Worm (Caenorhabditis elegans) whole organism, L3 larva: ENCODE results near the gene lido-5.

Experiments used
- R02D3.7 ChIP-seq: fragments of 150-350 bp; optimal IDR thresholded peaks from 2 replicates; lab custom pipeline; 2014; ENCODE audit warnings: missing biosample characterization, missing genetic modification characterization
- ZK546.5 ChIP-seq: sonication (generic microtip); optimal IDR thresholded peaks from 2 replicates; lab custom pipeline; 2017; ENCODE audit warnings: missing biosample characterization, missing genetic modification characterization
- aly-2 ChIP-seq: fragments of 150-350 bp; optimal IDR thresholded peaks from 2 replicates; lab custom pipeline; 2014; ENCODE audit warnings: missing biosample characterization, missing genetic modification characterization
- ceh-16 ChIP-seq: sonication (generic microtip); optimal IDR thresholded peaks from 2 replicates; lab custom pipeline; 2017; ENCODE audit warnings: missing biosample characterization, missing genetic modification characterization
- ceh-28 ChIP-seq: fragments of 150-350 bp; optimal IDR thresholded peaks from 2 replicates; lab custom pipeline; 2014; ENCODE audit warnings: missing biosample characterization, missing genetic modification reagents, missing genetic modification characterization
- ceh-82 ChIP-seq: fragments of 150-350 bp; optimal IDR thresholded peaks from 2 replicates; lab custom pipeline; 2014; ENCODE audit warnings: missing biosample characterization, missing genetic modification characterization
- ceh-9 ChIP-seq: sonication (generic microtip); optimal IDR thresholded peaks from 2 replicates; lab custom pipeline; 2018; ENCODE audit warnings: missing biosample characterization, missing genetic modification characterization
- daf-12 ChIP-seq: fragments of 150-350 bp; optimal IDR thresholded peaks from 2 replicates; lab custom pipeline; 2014; ENCODE audit warnings: missing biosample characterization, missing genetic modification reagents, missing genetic modification characterization
- egl-27 ChIP-seq: sonication (generic microtip); optimal IDR thresholded peaks from 4 replicates; lab custom pipeline; 2017; ENCODE audit warnings: missing biosample characterization, missing genetic modification reagents, missing genetic modification characterization
- egl-5 ChIP-seq: fragments of 150-350 bp; optimal IDR thresholded peaks from 2 replicates; lab custom pipeline; 2017; ENCODE audit warnings: missing biosample characterization, missing genetic modification reagents, missing genetic modification characterization, inconsistent platforms
- elt-1 ChIP-seq: fragments of 150-350 bp; optimal IDR thresholded peaks from 2 replicates; lab custom pipeline; 2014; ENCODE audit warnings: missing biosample characterization, missing genetic modification characterization
- elt-2 ChIP-seq: sonication (generic microtip); optimal IDR thresholded peaks from 2 replicates; lab custom pipeline; 2016; ENCODE audit warnings: missing genetic modification reagents, mild to moderate bottlenecking, missing genetic modification characterization, missing compliant biosample characterization
- elt-3 ChIP-seq, 3 experiments: fragments of 150-350 bp in 1 of 3; sonication (generic microtip) in 2 of 3; optimal IDR thresholded peaks; 2 replicates in 2 of 3; 4 replicates in 1 of 3; lab custom pipeline; 2014 to 2017; ENCODE audit warnings: missing biosample characterization in 3 of 3, missing genetic modification characterization in 3 of 3
- fkh-10 ChIP-seq: sonication (generic microtip); optimal IDR thresholded peaks from 2 replicates; lab custom pipeline; 2017; ENCODE audit warnings: missing biosample characterization, missing genetic modification reagents, missing genetic modification characterization
- fkh-2 ChIP-seq: fragments of 150-350 bp; optimal IDR thresholded peaks from 2 replicates; lab custom pipeline; 2014; ENCODE audit warnings: missing biosample characterization, missing genetic modification reagents, missing genetic modification characterization
- fos-1 ChIP-seq: fragments of 150-350 bp; optimal IDR thresholded peaks from 2 replicates; lab custom pipeline; 2014; ENCODE audit warnings: missing biosample characterization, missing genetic modification characterization
- hmg-11 ChIP-seq: sonication (generic microtip); optimal IDR thresholded peaks from 2 replicates; lab custom pipeline; 2016; ENCODE audit warnings: missing genetic modification characterization, missing compliant biosample characterization
- jun-1 ChIP-seq: fragments of 150-350 bp; optimal IDR thresholded peaks from 2 replicates; lab custom pipeline; 2014; ENCODE audit warnings: missing biosample characterization, missing genetic modification reagents, missing genetic modification characterization
- lin-15B ChIP-seq: fragments of 150-350 bp; optimal IDR thresholded peaks from 2 replicates; lab custom pipeline; 2014; ENCODE audit warnings: missing biosample characterization, missing genetic modification characterization
- lin-39 ChIP-seq: fragments of 150-350 bp; optimal IDR thresholded peaks from 2 replicates; lab custom pipeline; 2018; ENCODE audit warnings: missing biosample characterization, missing genetic modification reagents, missing genetic modification characterization
- lsy-12 ChIP-seq: sonication (generic microtip); optimal IDR thresholded peaks from 2 replicates; lab custom pipeline; 2016; ENCODE audit warnings: mild to moderate bottlenecking, missing genetic modification characterization, missing compliant biosample characterization
- mdl-1 ChIP-seq: fragments of 150-350 bp; optimal IDR thresholded peaks from 2 replicates; lab custom pipeline; 2014; ENCODE audit warnings: missing biosample characterization, missing genetic modification characterization
- mml-1 ChIP-seq: fragments of 150-350 bp; sonication (generic microtip); optimal IDR thresholded peaks from 3 replicates; lab custom pipeline; 2014; ENCODE audit warnings: missing biosample characterization, missing genetic modification characterization
- nfya-1 ChIP-seq: sonication (generic microtip); optimal IDR thresholded peaks from 2 replicates; lab custom pipeline; 2017; ENCODE audit warnings: missing genetic modification characterization, mild to moderate bottlenecking, missing compliant biosample characterization, antibody characterized with exemption, moderate library complexity; ENCODE audit not compliant: insufficient read depth
- nhr-11 ChIP-seq: fragments of 150-350 bp; optimal IDR thresholded peaks from 2 replicates; lab custom pipeline; 2014; ENCODE audit warnings: missing biosample characterization, missing genetic modification characterization
- nhr-12 ChIP-seq: fragments of 150-350 bp; optimal IDR thresholded peaks from 2 replicates; lab custom pipeline; 2014; ENCODE audit warnings: missing biosample characterization, missing genetic modification characterization
- nhr-237 ChIP-seq: fragments of 150-350 bp; optimal IDR thresholded peaks from 2 replicates; lab custom pipeline; 2014; ENCODE audit warnings: missing biosample characterization, missing genetic modification characterization
- nhr-25 ChIP-seq: sonication (generic microtip); optimal IDR thresholded peaks from 2 replicates; lab custom pipeline; 2017; ENCODE audit warnings: missing biosample characterization, missing genetic modification characterization
- nhr-28 ChIP-seq: fragments of 150-350 bp; optimal IDR thresholded peaks from 2 replicates; lab custom pipeline; 2014; ENCODE audit warnings: missing biosample characterization, missing genetic modification characterization
- nhr-43 ChIP-seq: sonication (generic microtip); optimal IDR thresholded peaks from 2 replicates; lab custom pipeline; 2016; ENCODE audit warnings: mild to moderate bottlenecking, missing genetic modification characterization, missing compliant biosample characterization; ENCODE audit not compliant: poor library complexity, severe bottlenecking
- nhr-67 ChIP-seq: fragments of 150-350 bp; optimal IDR thresholded peaks from 2 replicates; lab custom pipeline; 2014; ENCODE audit warnings: missing biosample characterization, missing genetic modification characterization
- nhr-76 ChIP-seq: fragments of 150-350 bp; sonication (generic microtip); optimal IDR thresholded peaks from 5 replicates; lab custom pipeline; 2014; ENCODE audit warnings: missing biosample characterization, missing genetic modification characterization
- nhr-77 ChIP-seq: fragments of 150-350 bp; optimal IDR thresholded peaks from 2 replicates; lab custom pipeline; 2014; ENCODE audit warnings: missing biosample characterization, missing genetic modification characterization
- pha-4 ChIP-seq: fragments of 150-350 bp; optimal IDR thresholded peaks from 2 replicates; lab custom pipeline; 2014; ENCODE audit warnings: missing biosample characterization, missing genetic modification reagents, missing genetic modification characterization
- pqm-1 ChIP-seq: fragments of 150-350 bp; optimal IDR thresholded peaks from 2 replicates; lab custom pipeline; 2017; ENCODE audit warnings: missing biosample characterization, missing genetic modification characterization, inconsistent platforms
- sea-2 ChIP-seq: fragments of 150-350 bp; sonication (generic microtip); optimal IDR thresholded peaks from 4 replicates; lab custom pipeline; 2014; ENCODE audit warnings: missing biosample characterization, missing genetic modification reagents, missing genetic modification characterization
- skn-1 ChIP-seq: fragments of 150-350 bp; optimal IDR thresholded peaks from 2 replicates; lab custom pipeline; 2014; ENCODE audit warnings: missing biosample characterization, missing genetic modification characterization
- snpc-4 ChIP-seq: fragments of 150-350 bp; optimal IDR thresholded peaks from 2 replicates; lab custom pipeline; 2014; ENCODE audit warnings: missing biosample characterization, missing genetic modification characterization
- tbx-2 ChIP-seq: sonication (generic microtip); optimal IDR thresholded peaks from 2 replicates; lab custom pipeline; 2016; ENCODE audit warnings: mild to moderate bottlenecking, missing genetic modification characterization, missing compliant biosample characterization
- unc-39 ChIP-seq: sonication (generic microtip); optimal IDR thresholded peaks from 4 replicates; lab custom pipeline; 2017; ENCODE audit warnings: missing biosample characterization, missing genetic modification characterization
- unc-62 ChIP-seq: fragments of 150-350 bp; sonication (generic microtip); optimal IDR thresholded peaks from 4 replicates; lab custom pipeline; 2014; ENCODE audit warnings: missing biosample characterization, missing genetic modification reagents, missing genetic modification characterization
- zag-1 ChIP-seq: fragments of 150-350 bp; optimal IDR thresholded peaks from 2 replicates; lab custom pipeline; 2014; ENCODE audit warnings: missing biosample characterization, missing genetic modification characterization
- ztf-11 ChIP-seq: fragments of 150-350 bp; optimal IDR thresholded peaks from 2 replicates; lab custom pipeline; 2014; ENCODE audit warnings: missing biosample characterization, missing genetic modification characterization
- ztf-4 ChIP-seq: fragments of 150-350 bp; optimal IDR thresholded peaks from 2 replicates; lab custom pipeline; 2014; ENCODE audit warnings: missing biosample characterization, missing genetic modification characterization

lido-5 gene

DNA sequence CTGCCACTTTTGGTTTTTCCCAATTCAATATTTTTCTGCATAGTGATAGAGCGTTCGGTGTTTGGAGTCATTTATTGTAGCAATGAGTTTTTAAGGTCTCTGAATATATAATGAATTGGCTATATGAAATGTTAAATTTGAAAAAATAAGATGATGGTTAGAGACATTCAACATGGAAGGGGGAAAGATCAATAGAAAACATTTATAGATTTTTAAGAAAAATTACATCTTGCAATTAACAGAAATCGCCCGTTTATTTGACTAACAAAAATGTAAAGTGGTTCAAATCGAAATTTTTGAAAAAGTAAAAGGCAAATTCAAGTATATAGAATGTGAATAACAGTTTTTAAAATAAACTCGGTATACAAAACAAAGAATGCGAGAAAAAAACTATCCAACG lies at the start of gene lido-5:
lido-5 (minus strand) TSS at position 101 of the 400 bp plus-strand sequence.
- TF ChIP-seq unc-39 (tag; lab: Kevin White, UChicago), result no peak

DNA sequence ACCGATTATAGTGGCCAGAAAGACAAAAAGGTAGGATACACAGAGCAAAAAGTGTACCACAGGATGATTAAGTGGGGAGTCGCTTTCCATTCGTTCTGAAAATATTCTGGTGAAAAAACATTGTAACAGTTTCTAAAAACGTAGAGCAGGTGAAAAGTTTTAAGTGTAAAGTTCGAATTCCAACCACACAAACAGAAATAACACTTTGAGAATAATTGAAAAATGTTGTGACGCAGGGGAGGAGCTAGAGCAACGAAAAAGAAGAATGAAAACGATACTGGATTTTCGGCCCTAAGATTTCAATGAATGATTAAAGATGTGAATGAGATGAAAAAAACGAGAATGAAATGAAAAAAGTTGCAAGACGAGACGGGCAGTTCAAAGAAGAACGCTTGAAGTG lies 47.4 kb upstream of the lido-5 start, which contains the start of gene npr-21:
npr-21 (minus strand) TSS at position 101 of the 400 bp plus-strand sequence.
- TF ChIP-seq ztf-11 (tag; lab: Kevin White, UChicago), result no peak
- no peak for TF ChIP-seq tbx-2
- no peak for TF ChIP-seq snpc-4 (tag; lab: Kevin White, UChicago)
- no peak for TF ChIP-seq aly-2 (tag; lab: Kevin White, UChicago)
- no peak for TF ChIP-seq fkh-2 (tag; lab: Kevin White, UChicago)
- no peak for TF ChIP-seq sea-2 (GFP tag; lab: Kevin White, UChicago)
- no peak for TF ChIP-seq hmg-11 (tag; lab: Kevin White, UChicago)
- TF ChIP-seq ceh-9, result no peak
- TF ChIP-seq ceh-28 (tag; lab: Kevin White, UChicago), result no peak

DNA sequence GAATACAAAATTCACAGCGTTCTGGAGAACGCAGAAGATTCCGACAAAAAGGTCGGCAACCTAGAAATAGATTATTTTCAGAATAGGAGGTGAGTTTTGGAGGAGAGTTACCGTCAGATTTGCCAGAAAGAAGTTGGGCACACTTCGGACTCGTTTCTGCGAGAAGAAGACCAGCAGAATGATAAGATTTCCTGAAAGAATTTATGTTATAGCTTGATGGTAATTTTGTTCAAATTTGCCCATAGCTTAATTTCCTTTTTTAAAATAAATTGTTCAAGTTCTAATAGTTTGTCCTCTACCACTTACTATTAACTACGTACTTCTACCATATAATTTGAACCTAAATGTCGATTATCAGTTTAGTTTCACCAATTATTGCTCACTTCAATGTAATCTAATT lies 46.6 kb upstream of the lido-5 start:
- no peak for TF ChIP-seq zag-1
- no peak for TF ChIP-seq egl-5 (tag; lab: Kevin White, UChicago)
- TF ChIP-seq daf-12 (tag; lab: Kevin White, UChicago), result no peak
- TF ChIP-seq nfya-1 (tag; lab: Kevin White, UChicago), result no peak
- TF ChIP-seq nhr-11 (tag; lab: Kevin White, UChicago), result no peak
- no peak for TF ChIP-seq ZK546.5 (tag; lab: Kevin White, UChicago)
- no peak for TF ChIP-seq ztf-4 (tag; lab: Kevin White, UChicago)
- no peak for TF ChIP-seq mdl-1 (tag; lab: Kevin White, UChicago)
- no peak for TF ChIP-seq nhr-67 (tag; lab: Kevin White, UChicago)
- TF ChIP-seq nhr-237 (tag; lab: Kevin White, UChicago), result no peak
- no peak for TF ChIP-seq unc-39 (tag; lab: Kevin White, UChicago)
- no peak for TF ChIP-seq lin-15B (tag; lab: Kevin White, UChicago)

DNA sequence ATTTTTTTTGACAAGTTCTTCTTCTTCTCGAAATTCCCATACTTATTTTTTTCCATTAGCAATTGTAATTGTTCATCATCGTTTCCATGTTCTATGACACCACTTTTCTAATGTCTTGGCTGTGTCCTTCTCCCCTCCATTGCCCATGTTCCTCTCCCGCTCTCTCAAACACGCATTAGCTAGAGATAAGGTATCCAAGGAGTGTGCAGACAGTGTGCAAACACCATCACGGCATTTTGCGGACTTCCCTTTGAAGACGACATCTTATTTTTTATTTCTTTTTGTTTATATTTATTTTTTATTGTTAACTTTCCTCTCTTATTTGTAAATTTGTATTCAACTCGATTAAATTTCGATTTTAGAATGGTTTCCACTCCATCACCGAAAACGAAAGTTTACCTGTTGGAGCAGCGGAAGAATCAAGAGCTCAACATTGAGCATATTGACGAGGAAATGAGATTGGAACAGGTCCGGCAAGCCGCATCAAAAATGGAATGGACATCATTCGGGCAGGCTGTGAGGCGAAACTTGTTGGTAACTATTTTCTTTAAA lies 40.8 kb upstream of the lido-5 start, which contains the start of gene mdt-1.2:
mdt-1.2 (plus strand) TSS at position 363 of the 552 bp plus-strand sequence.
- TF ChIP-seq unc-62 (GFP tag; lab: Kevin White, UChicago) (no peak), zag-1 (no peak), nhr-12 (tag; lab: Kevin White, UChicago) (no peak), ZK546.5 (tag; lab: Kevin White, UChicago) (no peak), hmg-11 (tag; lab: Kevin White, UChicago) (peak; percentile 84), pqm-1 (tag; lab: Kevin White, UChicago) (peak; percentile 58), lin-15B (tag; lab: Kevin White, UChicago) (peak; percentile 41), unc-39 (tag; lab: Kevin White, UChicago) (no peak), daf-12 (tag; lab: Kevin White, UChicago) (no peak), ztf-11 (tag; lab: Kevin White, UChicago) (no peak), pha-4 (tag; lab: Kevin White, UChicago) (peak; percentile 91), fkh-10 (no peak), nhr-25 (tag; lab: Kevin White, UChicago) (peak; percentile 62), ceh-82 (no peak), skn-1 (tag; lab: Kevin White, UChicago) (no peak), tbx-2 (peak; percentile 54), elt-1 (tag; lab: Kevin White, UChicago) (peak; percentile 24), nhr-43 (peak; percentile 48), ceh-16 (no peak), R02D3.7 (tag; lab: Kevin White, UChicago) (no peak), nhr-11 (tag; lab: Kevin White, UChicago) (no peak), snpc-4 (tag; lab: Kevin White, UChicago) (peak; percentile 65), fkh-2 (tag; lab: Kevin White, UChicago) (no peak), lin-39 (tag; lab: Kevin White, UChicago) (peak; percentile 62), nhr-76 (tag; lab: Kevin White, UChicago) (no peak), ceh-28 (tag; lab: Kevin White, UChicago) (peak; percentile 6), fos-1 (tag; lab: Kevin White, UChicago) (no peak), egl-27 (tag; lab: Kevin White, UChicago) (peak; percentile 17), nhr-237 (tag; lab: Kevin White, UChicago) (no peak), jun-1 (tag; lab: Kevin White, UChicago) (no peak), elt-2 (tag; lab: Kevin White, UChicago) (peak; percentile 50), egl-5 (tag; lab: Kevin White, UChicago) (peak; percentile 69), elt-3 (tag; optimal IDR thresholded peaks at IDR 0.05; lab: Kevin White, UChicago) (no peak), lsy-12 (tag; lab: Kevin White, UChicago) (peak; percentile 13), nhr-77 (tag; lab: Kevin White, UChicago) (no peak), nhr-28 (tag; lab: Kevin White, UChicago) (no peak), nhr-67 (tag; lab: Kevin White, UChicago) (no peak), mdl-1 (tag; lab: Kevin White, UChicago) (no peak), nfya-1 (tag; lab: Kevin White, UChicago) (peak; percentile 84), sea-2 (GFP tag; lab: Kevin White, UChicago) (peak; percentile 67), mml-1 (tag; lab: Kevin White, UChicago) (no peak), aly-2 (tag; lab: Kevin White, UChicago) (no peak)
